Worm (Caenorhabditis elegans): ENCODE results near the gene str-227.

ce11 chrV:3557422-3557821 is 39.4 kb downstream of the str-227 start, which contains the start of gene grl-31:
- TF ChIP-seq him-1 (tag; optimal IDR thresholded peaks at IDR 0.05) (no peak), dao-5 (tag; optimal IDR thresholded peaks at IDR 0.05) (no peak)

Measured in whole organism, L4/young adult.